Fruit fly (Drosophila melanogaster) whole organism, embryonic: ENCODE results near the gene alpha-PheRS.
A peak's percentile ranks its signal among the peaks of the same experiment; 100 is the strongest.

Source experiments
- Blimp-1 ChIP-seq: fragments of 200-800 bp; sonication (Bioruptor generic); optimal IDR thresholded peaks from 3 replicates; lab custom pipeline; 2018; ENCODE audit warnings: missing biosample characterization, missing genetic modification characterization, mild to moderate bottlenecking, moderate library complexity, missing genetic modification reagents
- CG10565 ChIP-seq: fragments of 200-800 bp; sonication (Bioruptor generic); optimal IDR thresholded peaks from 3 replicates; lab custom pipeline; 2016; ENCODE audit warnings: missing biosample characterization, mild to moderate bottlenecking, missing genetic modification characterization
- CG11398 ChIP-seq: fragments of 200-800 bp; sonication (Bioruptor generic); optimal IDR thresholded peaks from 2 replicates; lab custom pipeline; 2016; ENCODE audit warnings: missing biosample characterization, missing genetic modification characterization
- CG11456 ChIP-seq: fragments of 200-800 bp; sonication (Bioruptor generic); IDR thresholded peaks from 3 replicates; pipeline ENCODE4 v1.3.6; 2022; ENCODE audit warnings: missing biosample characterization, missing genetic modification characterization
- CG12236 ChIP-seq: fragments of 200-800 bp; sonication (Bioruptor generic); optimal IDR thresholded peaks from 2 replicates; lab custom pipeline; 2016; ENCODE audit warnings: missing biosample characterization, missing genetic modification characterization
- CG12391 ChIP-seq: fragments of 200-800 bp; sonication (Bioruptor generic); optimal IDR thresholded peaks from 3 replicates; lab custom pipeline; 2018; ENCODE audit warnings: missing biosample characterization, mild to moderate bottlenecking, missing genetic modification characterization, moderate library complexity
- CG14667 ChIP-seq: fragments of 200-800 bp; sonication (Bioruptor generic); IDR thresholded peaks from 2 replicates; pipeline ENCODE4 v1.3.6; 2022; ENCODE audit warnings: missing biosample characterization, missing genetic modification characterization
- CG15514 ChIP-seq: fragments of 200-800 bp; sonication (Bioruptor generic); optimal IDR thresholded peaks from 3 replicates; lab custom pipeline; 2017; ENCODE audit warnings: missing biosample characterization, missing genetic modification characterization, mild to moderate bottlenecking, moderate library complexity, missing genetic modification reagents
- CG17359 ChIP-seq: fragments of 200-800 bp; sonication (Bioruptor generic); optimal IDR thresholded peaks from 3 replicates; lab custom pipeline; 2018; ENCODE audit warnings: missing biosample characterization, mild to moderate bottlenecking, missing genetic modification characterization, moderate library complexity
- CG17361 ChIP-seq: fragments of 200-800 bp; sonication (Bioruptor generic); IDR thresholded peaks from 3 replicates; pipeline ENCODE4 v1.3.6; 2022; ENCODE audit warnings: missing biosample characterization, missing genetic modification characterization
- CG2116 ChIP-seq: fragments of 200-800 bp; sonication (Bioruptor generic); optimal IDR thresholded peaks from 3 replicates; lab custom pipeline; 2018; ENCODE audit warnings: missing biosample characterization, mild to moderate bottlenecking, missing genetic modification characterization
- CG4854 ChIP-seq: fragments of 200-800 bp; sonication (Bioruptor generic); optimal IDR thresholded peaks from 2 replicates; lab custom pipeline; 2016; ENCODE audit warnings: missing biosample characterization, missing genetic modification characterization, inconsistent platforms
- CG6854 ChIP-seq: fragments of 200-800 bp; sonication (Bioruptor generic); optimal IDR thresholded peaks from 3 replicates; lab custom pipeline; 2017; ENCODE audit warnings: missing biosample characterization, mild to moderate bottlenecking, missing genetic modification characterization
- CG8765 ChIP-seq: fragments of 200-800 bp; sonication (Bioruptor generic); IDR thresholded peaks from 2 replicates; pipeline ENCODE4 v1.3.6; 2022; ENCODE audit warnings: missing biosample characterization, missing genetic modification characterization
- CG9609 ChIP-seq: fragments of 200-800 bp; sonication (Bioruptor generic); optimal IDR thresholded peaks from 3 replicates; lab custom pipeline; 2016; ENCODE audit warnings: missing biosample characterization, missing genetic modification characterization
- CG9876 ChIP-seq: fragments of 200-800 bp; sonication (Bioruptor generic); optimal IDR thresholded peaks from 2 replicates; lab custom pipeline; 2016; ENCODE audit warnings: missing biosample characterization, missing genetic modification characterization
- D ChIP-seq, 2 experiments: fragments of 200-800 bp in 1 of 2; fragments of >200 bp in 1 of 2; sonication (Bioruptor generic) in 1 of 2; optimal IDR thresholded peaks; 2 replicates in 1 of 2; 3 replicates in 1 of 2; lab custom pipeline; 2017; ENCODE audit warnings: mild to moderate bottlenecking in 1 of 2, missing biosample characterization in 1 of 2, missing genetic modification characterization in 1 of 2, missing genetic modification reagents in 1 of 2
- Dip3 ChIP-seq: fragments of 200-800 bp; sonication (Bioruptor generic); optimal IDR thresholded peaks from 3 replicates; lab custom pipeline; 2016; ENCODE audit warnings: missing biosample characterization, missing genetic modification characterization
- E2f2 ChIP-seq: fragments of 200-800 bp; sonication (Bioruptor generic); IDR thresholded peaks from 2 replicates; pipeline ENCODE4 v1.3.6; 2022; ENCODE audit warnings: missing biosample characterization, missing genetic modification characterization
- Ets97D ChIP-seq: fragments of 200-800 bp; sonication (Bioruptor generic); optimal IDR thresholded peaks from 3 replicates; lab custom pipeline; 2016; ENCODE audit warnings: missing biosample characterization, missing genetic modification characterization
- Fer1 ChIP-seq: fragments of 200-800 bp; sonication (Bioruptor generic); optimal IDR thresholded peaks from 2 replicates; lab custom pipeline; 2017; ENCODE audit warnings: missing biosample characterization, mild to moderate bottlenecking, missing genetic modification characterization
- Fer2 ChIP-seq: fragments of 200-800 bp; sonication (Bioruptor generic); optimal IDR thresholded peaks from 2 replicates; lab custom pipeline; 2018; ENCODE audit warnings: missing biosample characterization, mild to moderate bottlenecking, missing genetic modification characterization, moderate library complexity
- HmgZ ChIP-seq: fragments of 200-800 bp; sonication (Bioruptor generic); optimal IDR thresholded peaks from 2 replicates; lab custom pipeline; 2018; ENCODE audit warnings: missing biosample characterization, mild to moderate bottlenecking, missing genetic modification characterization
- Kr ChIP-seq: fragments of 200-800 bp; sonication (Bioruptor generic); optimal IDR thresholded peaks from 2 replicates; lab custom pipeline; 2017; ENCODE audit warnings: missing biosample characterization, mild to moderate bottlenecking, missing genetic modification characterization
- Myb ChIP-seq: fragments of 200-800 bp; sonication (Bioruptor generic); optimal IDR thresholded peaks from 2 replicates; lab custom pipeline; 2016; ENCODE audit warnings: missing biosample characterization, missing genetic modification characterization
- Oli ChIP-seq: fragments of 200-800 bp; sonication (Bioruptor generic); optimal IDR thresholded peaks from 2 replicates; lab custom pipeline; 2018; ENCODE audit warnings: missing biosample characterization, mild to moderate bottlenecking, missing genetic modification characterization, moderate library complexity
- PHDP ChIP-seq: fragments of 200-800 bp; sonication (Bioruptor generic); optimal IDR thresholded peaks from 3 replicates; lab custom pipeline; 2018; ENCODE audit warnings: missing biosample characterization, mild to moderate bottlenecking, missing genetic modification characterization, moderate library complexity
- Trl ChIP-seq, 3 experiments: fragments of >200 bp in 2 of 3; fragments of 200-800 bp in 1 of 3; sonication (Bioruptor generic) in 1 of 3; optimal IDR thresholded peaks; 2 replicates in 1 of 3; 3 replicates in 2 of 3; lab custom pipeline; 2016 to 2017; ENCODE audit warnings: missing biosample characterization in 1 of 3, missing genetic modification characterization in 1 of 3
- YL-1 ChIP-seq: fragments of 200-800 bp; sonication (Bioruptor generic); optimal IDR thresholded peaks from 3 replicates; lab custom pipeline; 2017; ENCODE audit warnings: missing biosample characterization, mild to moderate bottlenecking, missing genetic modification characterization
- aop ChIP-seq: fragments of 200-800 bp; sonication (Bioruptor generic); IDR thresholded peaks from 2 replicates; pipeline ENCODE4 v1.3.6; 2022; ENCODE audit warnings: missing biosample characterization, missing genetic modification characterization
- br ChIP-seq: fragments of >200 bp; optimal IDR thresholded peaks from 2 replicates; lab custom pipeline; 2017
- chif ChIP-seq, 2 experiments: fragments of 200-800 bp; sonication (Bioruptor generic); optimal IDR thresholded peaks; 3 replicates each; lab custom pipeline; 2016; ENCODE audit warnings: missing biosample characterization in 2 of 2, missing genetic modification characterization in 2 of 2
- corto ChIP-seq: fragments of 200-800 bp; sonication (Bioruptor generic); optimal IDR thresholded peaks from 2 replicates; lab custom pipeline; 2016; ENCODE audit warnings: missing biosample characterization, mild to moderate bottlenecking, missing genetic modification characterization, moderate library complexity
- esg ChIP-seq: fragments of 200-800 bp; sonication (Bioruptor generic); conservative IDR thresholded peaks from 2 replicates; pipeline ENCODE4 v1.3.6; 2022; ENCODE audit warnings: missing biosample characterization, missing genetic modification characterization
- eyg ChIP-seq: fragments of 200-800 bp; sonication (Bioruptor generic); optimal IDR thresholded peaks from 3 replicates; lab custom pipeline; 2016; ENCODE audit warnings: missing biosample characterization, missing genetic modification characterization
- fd64A ChIP-seq: fragments of 200-800 bp; sonication (Bioruptor generic); optimal IDR thresholded peaks from 3 replicates; lab custom pipeline; 2018; ENCODE audit warnings: missing biosample characterization, mild to moderate bottlenecking, missing genetic modification characterization
- ham ChIP-seq: fragments of 200-800 bp; sonication (Bioruptor generic); IDR thresholded peaks from 2 replicates; pipeline ENCODE4 v1.3.6; 2022; ENCODE audit warnings: missing biosample characterization, missing genetic modification characterization
- jigr1 ChIP-seq: fragments of 200-800 bp; sonication (Bioruptor generic); IDR thresholded peaks from 3 replicates; pipeline ENCODE4 v1.3.6; 2022; ENCODE audit warnings: missing biosample characterization, missing genetic modification characterization
- jing ChIP-seq: fragments of 200-800 bp; sonication (Bioruptor generic); optimal IDR thresholded peaks from 2 replicates; lab custom pipeline; 2018; ENCODE audit warnings: missing biosample characterization, mild to moderate bottlenecking, missing genetic modification characterization
- klu ChIP-seq: fragments of 200-800 bp; sonication (Bioruptor generic); IDR thresholded peaks from 2 replicates; pipeline ENCODE4 v1.3.6; 2022; ENCODE audit warnings: missing biosample characterization, missing genetic modification characterization
- knrl ChIP-seq: fragments of 200-800 bp; sonication (Bioruptor generic); IDR thresholded peaks from 3 replicates; pipeline ENCODE4 v1.3.6; 2022; ENCODE audit warnings: missing biosample characterization, missing genetic modification characterization; ENCODE audit not compliant: partially characterized antibody
- luna ChIP-seq: fragments of 200-800 bp; sonication (Bioruptor generic); optimal IDR thresholded peaks from 2 replicates; lab custom pipeline; 2016; ENCODE audit warnings: missing biosample characterization, missing genetic modification characterization
- nerfin-2 ChIP-seq: fragments of 200-800 bp; sonication (Bioruptor generic); IDR thresholded peaks from 2 replicates; pipeline ENCODE4 v1.3.6; 2022; ENCODE audit warnings: missing biosample characterization, missing genetic modification characterization; ENCODE audit not compliant: partially characterized antibody
- odd ChIP-seq: fragments of 200-800 bp; sonication (Bioruptor generic); optimal IDR thresholded peaks from 2 replicates; lab custom pipeline; 2017; ENCODE audit warnings: missing biosample characterization, mild to moderate bottlenecking, missing genetic modification characterization
- otp ChIP-seq: fragments of 200-800 bp; sonication (Bioruptor generic); IDR thresholded peaks from 3 replicates; pipeline ENCODE4, ENCODE4 v1.3.6; 2022; ENCODE audit warnings: missing biosample characterization, missing genetic modification characterization
- sens-2 ChIP-seq: fragments of 200-800 bp; sonication (Bioruptor generic); IDR thresholded peaks from 2 replicates; pipeline ENCODE4 v1.3.6; 2022; ENCODE audit warnings: missing biosample characterization, missing genetic modification characterization
- shn ChIP-seq: fragments of 200-800 bp; sonication (Bioruptor generic); optimal IDR thresholded peaks from 3 replicates; lab custom pipeline; 2016; ENCODE audit warnings: missing biosample characterization, missing genetic modification characterization
- sim ChIP-seq: fragments of 200-800 bp; sonication (Bioruptor generic); IDR thresholded peaks from 2 replicates; pipeline ENCODE4 v1.3.6; 2022; ENCODE audit warnings: missing biosample characterization, missing genetic modification characterization
- slou ChIP-seq: fragments of 200-800 bp; sonication (Bioruptor generic); optimal IDR thresholded peaks from 3 replicates; lab custom pipeline; 2016; ENCODE audit warnings: missing biosample characterization, missing genetic modification characterization
- trem ChIP-seq: fragments of 200-800 bp; optimal IDR thresholded peaks from 3 replicates; lab custom pipeline; 2019; ENCODE audit warnings: missing biosample characterization, mild to moderate bottlenecking, missing genetic modification characterization, moderate library complexity
- zen2 ChIP-seq: fragments of 200-800 bp; sonication (Bioruptor generic); IDR thresholded peaks from 3 replicates; pipeline ENCODE4 v1.3.6; 2022; ENCODE audit warnings: missing biosample characterization, missing genetic modification characterization; ENCODE audit not compliant: partially characterized antibody
- zf30C ChIP-seq: fragments of 200-800 bp; sonication (Bioruptor generic); optimal IDR thresholded peaks from 3 replicates; lab custom pipeline; 2018; ENCODE audit warnings: missing biosample characterization, mild to moderate bottlenecking, missing genetic modification characterization

Gene alpha-PheRS

DNA sequence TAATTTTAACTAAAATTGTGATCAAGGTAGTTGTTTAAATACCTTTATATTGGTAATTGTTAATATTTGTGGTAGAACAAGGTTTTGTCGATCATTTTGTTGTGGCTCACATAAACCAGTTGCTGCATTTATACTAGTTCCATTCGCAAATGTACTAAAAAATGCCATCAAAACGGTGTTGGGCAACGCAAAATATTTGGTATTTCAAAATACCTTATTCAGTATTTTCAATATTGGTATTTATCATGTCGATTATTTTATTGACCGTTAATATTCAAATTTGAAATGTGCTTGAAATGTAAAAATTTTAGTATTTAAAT, 31.6 kb upstream of the alpha-PheRS start, which contains the start of gene slpr (continued):
- TF ChIP-seq esg (GFP tag; lab: Robert Waterston, UW) (no peak), CG11456 (GFP tag; lab: Robert Waterston, UW) (no peak), YL-1 (GFP tag; lab: Kevin White, UChicago) (no peak), ham (no peak), CG11398 (GFP tag; lab: Kevin White, UChicago) (no peak), zen2 (GFP tag; lab: Robert Waterston, UW) (no peak), corto (no peak), aop (GFP tag; lab: Robert Waterston, UW) (no peak), sim (GFP tag; lab: Robert Waterston, UW) (no peak), Ets97D (GFP tag; lab: Kevin White, UChicago) (peak; percentile 50), eyg (GFP tag; lab: Kevin White, UChicago) (no peak), shn (no peak), CG15514 (peak; percentile 99), Kr (GFP tag; lab: Kevin White, UChicago) (no peak), nerfin-2 (GFP tag; lab: Robert Waterston, UW) (no peak), chif (GFP tag; optimal IDR thresholded peaks at IDR 0.05; lab: Kevin White, UChicago) (no peak), klu (GFP tag; lab: Robert Waterston, UW) (no peak), Myb (GFP tag; lab: Kevin White, UChicago) (peak; percentile 91), Dip3 (GFP tag; lab: Kevin White, UChicago) (no peak), knrl (GFP tag; lab: Robert Waterston, UW) (no peak; the same call in 2 of the 3 replicates), CG9609 (GFP tag; lab: Kevin White, UChicago) (no peak), zf30C (GFP tag; lab: Kevin White, UChicago) (no peak), Fer1 (GFP tag; lab: Kevin White, UChicago) (no peak), sens-2 (GFP tag; lab: Robert Waterston, UW) (no peak), Blimp-1 (GFP tag; lab: Kevin White, UChicago) (no peak), CG12391 (no peak), slou (GFP tag; lab: Kevin White, UChicago) (no peak), PHDP (tag; lab: Kevin White, UChicago) (no peak), br (lab: Kevin White, UChicago) (no peak), CG8765 (GFP tag; lab: Robert Waterston, UW) (no peak), CG14667 (GFP tag; lab: Robert Waterston, UW) (no peak), CG6854 (GFP tag; lab: Kevin White, UChicago) (no peak), E2f2 (GFP tag; lab: Robert Waterston, UW) (peak; percentile 41), HmgZ (tag; lab: Kevin White, UChicago) (no peak), otp (GFP tag; lab: Robert Waterston, UW) (no peak), CG2116 (GFP tag; lab: Kevin White, UChicago) (peak; percentile 57), CG9876 (GFP tag; lab: Kevin White, UChicago) (no peak), D (optimal IDR thresholded peaks at IDR 0.05; lab: Kevin White, UChicago) (no peak), D (GFP tag; optimal IDR thresholded peaks at IDR 0.05; lab: Kevin White, UChicago) (no peak), luna (GFP tag; lab: Kevin White, UChicago) (no peak), CG17361 (GFP tag; lab: Robert Waterston, UW) (no peak), odd (no peak), CG17359 (tag; lab: Kevin White, UChicago) (no peak), CG10565 (GFP tag; lab: Kevin White, UChicago) (no peak), Trl (optimal IDR thresholded peaks at IDR 0.05; lab: Kevin White, UChicago) (no peak), Trl (GFP tag; optimal IDR thresholded peaks at IDR 0.05; lab: Kevin White, UChicago) (no peak), Fer2 (tag; lab: Kevin White, UChicago) (no peak), jigr1 (GFP tag; lab: Robert Waterston, UW) (no peak), Oli (tag; lab: Kevin White, UChicago) (no peak), trem (peak; percentile 27), CG4854 (GFP tag; lab: Kevin White, UChicago) (no peak), fd64A (no peak), CG12236 (GFP tag; lab: Kevin White, UChicago) (no peak), jing (no peak)
